Worm (Caenorhabditis elegans) whole organism, late embryonic: ENCODE data around the gene pph-2.

Experiments
- C38D4.7 ChIP-seq: fragments of 200-800 bp; sonication (Bioruptor generic); optimal IDR thresholded peaks from 2 replicates; lab custom pipeline; 2018; ENCODE audit warnings: mild to moderate bottlenecking, missing genetic modification characterization, moderate library complexity, missing compliant biosample characterization
- K02D7.2 ChIP-seq: sonication (generic microtip); optimal IDR thresholded peaks from 2 replicates; lab custom pipeline; 2017; ENCODE audit warnings: mild to moderate bottlenecking, missing genetic modification characterization, missing compliant biosample characterization
- K09A11.1 ChIP-seq: sonication (generic microtip); optimal IDR thresholded peaks from 2 replicates; lab custom pipeline; 2017; ENCODE audit warnings: antibody characterized with exemption, mild to moderate bottlenecking, missing genetic modification characterization, missing compliant biosample characterization; ENCODE audit not compliant: insufficient read depth
- T23F11.4 ChIP-seq: fragments of 200-800 bp; sonication (Bioruptor generic); optimal IDR thresholded peaks from 2 replicates; lab custom pipeline; 2018; ENCODE audit warnings: mild to moderate bottlenecking, missing genetic modification characterization, missing compliant biosample characterization
- Y22D7AL.16 ChIP-seq: sonication (generic microtip); optimal IDR thresholded peaks from 2 replicates; lab custom pipeline; 2016; ENCODE audit warnings: missing genetic modification characterization, missing compliant biosample characterization
- ahr-1 ChIP-seq: sonication (generic microtip); optimal IDR thresholded peaks from 2 replicates; lab custom pipeline; 2016; ENCODE audit warnings: missing genetic modification characterization, missing compliant biosample characterization
- ceh-30 ChIP-seq: fragments of 150-350 bp; optimal IDR thresholded peaks from 2 replicates; lab custom pipeline; 2014; ENCODE audit warnings: missing biosample characterization, missing genetic modification characterization
- ceh-31 ChIP-seq: sonication (generic microtip); optimal IDR thresholded peaks from 2 replicates; lab custom pipeline; 2016; ENCODE audit warnings: missing genetic modification characterization, missing compliant biosample characterization
- ceh-34 ChIP-seq: sonication (generic microtip); optimal IDR thresholded peaks from 2 replicates; lab custom pipeline; 2016; ENCODE audit warnings: mild to moderate bottlenecking, missing genetic modification characterization, missing compliant biosample characterization
- ceh-9 ChIP-seq: sonication (generic microtip); optimal IDR thresholded peaks from 2 replicates; lab custom pipeline; 2016; ENCODE audit warnings: mild to moderate bottlenecking, missing genetic modification characterization, inconsistent platforms, missing compliant biosample characterization
- dve-1 ChIP-seq: sonication (generic microtip); optimal IDR thresholded peaks from 2 replicates; lab custom pipeline; 2017; ENCODE audit warnings: antibody characterized with exemption, mild to moderate bottlenecking, missing genetic modification characterization, missing compliant biosample characterization
- elt-2 ChIP-seq: sonication (generic microtip); optimal IDR thresholded peaks from 2 replicates; lab custom pipeline; 2016; ENCODE audit warnings: missing genetic modification reagents, missing genetic modification characterization, missing compliant biosample characterization
- elt-4 ChIP-seq: sonication (generic microtip); optimal IDR thresholded peaks from 2 replicates; lab custom pipeline; 2016; ENCODE audit warnings: missing genetic modification characterization, missing compliant biosample characterization
- ets-4 ChIP-seq: sonication (generic microtip); optimal IDR thresholded peaks from 2 replicates; lab custom pipeline; 2016; ENCODE audit warnings: missing genetic modification characterization, missing compliant biosample characterization
- fkh-10 ChIP-seq: fragments of 150-350 bp; optimal IDR thresholded peaks from 2 replicates; lab custom pipeline; 2014; ENCODE audit warnings: missing biosample characterization, missing genetic modification reagents, missing genetic modification characterization
- gmeb-2 ChIP-seq: sonication (generic microtip); optimal IDR thresholded peaks from 2 replicates; lab custom pipeline; 2016; ENCODE audit warnings: missing genetic modification characterization, inconsistent platforms, missing compliant biosample characterization
- lin-11 ChIP-seq: fragments of 200-800 bp; sonication (Bioruptor generic); optimal IDR thresholded peaks from 2 replicates; lab custom pipeline; 2018; ENCODE audit warnings: mild to moderate bottlenecking, missing genetic modification characterization, missing compliant biosample characterization
- madf-2 ChIP-seq: sonication (generic microtip); optimal IDR thresholded peaks from 2 replicates; lab custom pipeline; 2017; ENCODE audit warnings: missing genetic modification characterization, missing compliant biosample characterization
- nfya-1 ChIP-seq: sonication (generic microtip); optimal IDR thresholded peaks from 2 replicates; lab custom pipeline; 2017; ENCODE audit warnings: missing genetic modification characterization, mild to moderate bottlenecking, missing compliant biosample characterization, antibody characterized with exemption, moderate library complexity
- nhr-11 ChIP-seq: fragments of 150-350 bp; optimal IDR thresholded peaks from 2 replicates; lab custom pipeline; 2014; ENCODE audit warnings: missing biosample characterization, missing genetic modification characterization
- nhr-232 ChIP-seq: sonication (generic microtip); optimal IDR thresholded peaks from 2 replicates; lab custom pipeline; 2016; ENCODE audit warnings: missing genetic modification characterization, missing compliant biosample characterization
- odd-2 ChIP-seq: sonication (generic microtip); optimal IDR thresholded peaks from 2 replicates; lab custom pipeline; 2017; ENCODE audit warnings: antibody characterized with exemption, mild to moderate bottlenecking, missing genetic modification characterization, missing compliant biosample characterization
- pat-9 ChIP-seq: fragments of 200-800 bp; sonication (Bioruptor generic); optimal IDR thresholded peaks from 2 replicates; lab custom pipeline; 2018; ENCODE audit warnings: mild to moderate bottlenecking, missing genetic modification characterization, moderate library complexity, missing compliant biosample characterization
- pha-2 ChIP-seq: sonication (generic microtip); optimal IDR thresholded peaks from 2 replicates; lab custom pipeline; 2017; ENCODE audit warnings: mild to moderate bottlenecking, missing genetic modification characterization, missing compliant biosample characterization
- pha-4 ChIP-seq: fragments of 150-350 bp; optimal IDR thresholded peaks from 2 replicates; lab custom pipeline; 2018; ENCODE audit warnings: missing biosample characterization, missing genetic modification reagents, missing genetic modification characterization
- pros-1 ChIP-seq: fragments of 150-350 bp; optimal IDR thresholded peaks from 2 replicates; lab custom pipeline; 2014; ENCODE audit warnings: missing biosample characterization, missing genetic modification reagents, missing genetic modification characterization
- syd-9 ChIP-seq: sonication (generic microtip); optimal IDR thresholded peaks from 2 replicates; lab custom pipeline; 2016; ENCODE audit warnings: mild to moderate bottlenecking, missing genetic modification characterization, moderate library complexity, missing compliant biosample characterization
- tbx-7 ChIP-seq: sonication (generic microtip); optimal IDR thresholded peaks from 2 replicates; lab custom pipeline; 2016; ENCODE audit warnings: missing genotype, missing genetic modification characterization, missing compliant biosample characterization
- unc-3 ChIP-seq, 2 experiments: fragments of 200-800 bp in 1 of 2; sonication (Bioruptor generic) in 1 of 2; sonication (generic microtip) in 1 of 2; conservative IDR thresholded peaks in 1 of 2; optimal IDR thresholded peaks in 1 of 2; 2 replicates each; pipeline versions ENCODE4 v1.3.6 to Lab custom; 2016 to 2022; ENCODE audit warnings: missing compliant biosample characterization in 2 of 2, missing genetic modification characterization in 2 of 2, missing genetic modification reagents in 1 of 2
- unc-42 ChIP-seq: sonication (generic microtip); optimal IDR thresholded peaks from 2 replicates; lab custom pipeline; 2016; ENCODE audit warnings: missing genotype, missing genetic modification characterization, missing compliant biosample characterization
- unc-55 ChIP-seq: sonication (generic microtip); optimal IDR thresholded peaks from 2 replicates; lab custom pipeline; 2017; ENCODE audit warnings: missing biosample characterization, missing genetic modification reagents, missing genetic modification characterization
- ztf-16 ChIP-seq: sonication (generic microtip); optimal IDR thresholded peaks from 2 replicates; lab custom pipeline; 2017; ENCODE audit warnings: missing genetic modification characterization, missing compliant biosample characterization

pph-2 gene

DNA sequence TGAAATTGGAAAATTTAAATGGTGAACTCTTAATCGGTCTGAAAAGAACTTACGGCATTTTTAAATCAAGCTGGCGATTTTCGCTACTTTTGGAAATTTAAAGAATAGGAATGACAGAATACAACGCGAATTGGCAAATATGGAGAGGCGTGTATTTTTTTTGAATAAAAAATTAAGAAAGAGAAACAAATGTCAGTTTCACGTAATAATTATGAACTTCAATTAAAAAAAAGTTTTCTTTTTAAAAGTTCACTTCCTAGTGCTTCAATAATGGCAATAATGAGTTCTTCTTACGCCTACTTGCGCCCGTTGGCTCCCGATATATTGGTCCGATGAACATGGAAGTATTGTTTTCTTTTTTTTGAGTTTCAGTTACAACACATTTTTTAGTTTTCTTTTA is at the start of gene pph-2:
TSS of gene pph-2 (minus strand) at position 101 of the 400 bp plus-strand sequence.
- TF ChIP-seq odd-2 (no peak), K02D7.2 (tag; lab: Kevin White, UChicago) (no peak), unc-55 (GFP tag; lab: Kevin White, UChicago) (no peak), K09A11.1 (no peak), C38D4.7 (no peak), nhr-11 (no peak), ceh-9 (tag; lab: Kevin White, UChicago) (no peak), gmeb-2 (no peak), elt-2 (tag; lab: Kevin White, UChicago) (no peak), ets-4 (tag; lab: Kevin White, UChicago) (no peak), ceh-31 (no peak), nhr-232 (tag; lab: Kevin White, UChicago) (no peak), ahr-1 (tag; lab: Kevin White, UChicago) (no peak)

DNA sequence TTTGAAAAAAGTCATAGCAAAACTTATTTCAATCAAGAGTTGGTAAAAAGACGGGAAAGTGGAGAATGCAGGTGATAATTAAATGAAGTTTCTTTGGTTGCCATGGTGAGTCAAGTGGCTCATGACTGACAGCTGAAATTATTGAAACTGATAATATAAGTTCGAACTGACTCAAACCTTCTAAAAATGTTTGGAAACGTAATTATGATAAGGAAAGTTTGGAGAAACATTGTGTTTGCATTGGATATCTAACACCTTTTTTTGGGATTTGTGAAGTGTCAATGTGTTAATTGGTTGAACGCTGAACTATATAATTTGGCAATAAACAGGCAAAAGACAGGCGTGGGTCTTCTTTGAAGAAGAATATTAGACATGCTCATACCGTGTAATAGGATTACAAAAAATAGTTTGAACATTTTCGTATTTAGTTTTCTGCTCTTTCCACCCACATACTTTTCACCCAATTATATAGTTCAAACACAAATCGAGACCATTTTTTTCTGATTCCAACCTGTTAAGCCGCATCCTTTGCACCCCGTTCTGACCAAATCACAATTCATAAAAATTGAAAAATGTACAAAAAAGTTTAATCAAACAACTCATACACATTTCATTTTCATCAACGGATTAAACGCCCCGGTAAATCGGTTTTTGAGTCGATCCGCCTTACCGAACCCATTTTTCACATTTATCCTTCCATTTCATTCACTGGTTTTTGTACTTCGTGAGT is 47.9 kb upstream of the pph-2 start, which contains the start of the genes srlf-33 and srlf-32:
TSS of gene srlf-33 (minus strand) at position 101 of the 730 bp plus-strand sequence.
TSS of gene srlf-32 (plus strand) at position 680 of the 730 bp plus-strand sequence.
- no peak for TF ChIP-seq ceh-30
- TF ChIP-seq pha-4 (tag; lab: Kevin White, UChicago): no peak
- TF ChIP-seq ahr-1 (tag; lab: Kevin White, UChicago): no peak
- no peak for TF ChIP-seq C38D4.7
- no peak for TF ChIP-seq ceh-31
- no peak for TF ChIP-seq dve-1
- TF ChIP-seq pat-9 (tag; lab: Kevin White, UChicago): no peak
- no peak for TF ChIP-seq pha-2 (tag; lab: Kevin White, UChicago)

- TF ChIP-seq elt-4 (tag; lab: Kevin White, UChicago) (no peak), T23F11.4 (GFP tag; lab: Kevin White, UChicago) (no peak), nhr-11 (no peak), ahr-1 (tag; lab: Kevin White, UChicago) (no peak), pros-1 (no peak), madf-2 (no peak), tbx-7 (tag; lab: Kevin White, UChicago) (no peak), ceh-34 (tag; lab: Kevin White, UChicago) (no peak), unc-55 (GFP tag; lab: Kevin White, UChicago) (peak; percentile 11)
Observed at ce11 chrIV:11924092-11924491, 46.5 kb upstream of the pph-2 start.

DNA sequence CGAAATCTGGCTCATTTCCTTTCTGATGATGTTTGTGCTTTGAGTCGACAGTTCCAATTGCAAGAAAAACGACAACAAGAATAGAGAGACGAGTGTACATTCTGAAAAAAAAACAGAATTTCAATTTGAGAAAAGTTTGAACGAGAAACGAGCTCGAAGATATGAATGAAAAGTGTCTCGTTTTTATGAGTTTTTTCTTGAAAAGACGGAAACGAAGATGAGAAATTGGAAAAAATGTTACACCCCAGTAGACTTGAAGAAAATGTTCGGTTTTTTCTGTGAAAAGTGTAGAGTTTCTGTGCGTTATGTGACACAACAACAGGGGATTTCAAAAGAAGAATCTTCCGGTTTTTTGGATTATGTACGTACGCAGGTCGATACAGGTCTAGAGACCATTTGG is 45.5 kb upstream of the pph-2 start, which contains the start of gene srlf-31:
TSS of gene srlf-31 (minus strand) at position 101 of the 400 bp plus-strand sequence.
- TF ChIP-seq Y22D7AL.16 (no peak), unc-55 (GFP tag; lab: Kevin White, UChicago) (no peak), unc-3 (GFP tag; conservative IDR thresholded peaks at IDR 0.05; lab: Robert Waterston, UW) (no peak), unc-3 (tag; optimal IDR thresholded peaks at IDR 0.05; lab: Kevin White, UChicago) (no peak), syd-9 (tag; lab: Kevin White, UChicago) (no peak), tbx-7 (tag; lab: Kevin White, UChicago) (no peak), fkh-10 (no peak), pha-4 (tag; lab: Kevin White, UChicago) (no peak), lin-11 (tag; lab: Kevin White, UChicago) (no peak), ceh-34 (tag; lab: Kevin White, UChicago) (no peak), ztf-16 (tag; lab: Kevin White, UChicago) (no peak), unc-42 (tag; lab: Kevin White, UChicago) (no peak), elt-4 (tag; lab: Kevin White, UChicago) (no peak), ets-4 (tag; lab: Kevin White, UChicago) (no peak)

ce11 chrIV:11922011-11922410 is 44.4 kb upstream of the pph-2 start, which contains the start of gene ZK822.1:
Gene ZK822.1, minus strand, starts transcription at chrIV:11922131.
- TF ChIP-seq C38D4.7 (no peak), nfya-1 (tag; lab: Kevin White, UChicago) (no peak)
- TF ChIP-seq, all 69 proteins: peak for 0
